Worm (Caenorhabditis elegans): ENCODE measurements around the gene F16B4.7.
A peak's percentile ranks its signal among the peaks of the same experiment; 100 is the strongest.

F16B4.7 gene

DNA sequence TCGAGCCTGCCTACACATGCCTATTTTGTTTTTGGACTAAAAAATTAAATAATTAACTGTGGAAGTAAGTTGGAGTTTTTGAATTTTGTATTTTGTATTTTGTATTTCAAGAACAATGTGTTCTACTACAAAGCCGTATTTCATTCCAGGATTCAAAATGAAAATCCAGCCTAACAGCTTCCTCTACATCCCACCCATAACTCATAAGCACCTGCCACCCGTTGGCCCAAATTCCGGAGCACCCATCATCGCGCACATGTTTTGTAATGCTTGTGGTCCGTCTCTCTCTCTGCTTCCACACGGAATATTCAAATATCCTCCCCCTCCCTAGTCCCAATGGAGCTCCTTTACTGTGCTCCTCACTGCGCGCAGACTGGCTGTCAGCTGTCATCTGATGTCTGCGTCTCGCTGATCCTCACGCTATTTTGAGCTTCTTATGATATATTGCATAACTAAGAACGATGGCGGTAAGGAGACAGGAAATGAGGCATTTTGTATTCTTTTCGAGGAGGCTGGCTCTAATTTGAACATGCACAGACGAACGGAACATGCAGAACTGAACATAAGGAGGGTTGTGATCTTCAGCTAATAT lies 9.9 kb upstream of the F16B4.7 start:
- TF ChIP-seq crh-2 (tag; optimal IDR thresholded peaks at IDR 0.05) (no peak), blmp-1 (tag; optimal IDR thresholded peaks at IDR 0.05; ENCODE audit: insufficient read depth) (no peak), unc-62 (GFP tag; optimal IDR thresholded peaks at IDR 0.05) (no peak), lin-11 (tag; optimal IDR thresholded peaks at IDR 0.05) (no peak), mab-5 (tag; optimal IDR thresholded peaks at IDR 0.05) (peak; percentile 65), ztf-1 (GFP tag; conservative IDR thresholded peaks at IDR 0.05) (no peak)

- TF ChIP-seq unc-62 (GFP tag; optimal IDR thresholded peaks at IDR 0.05) (no peak), sma-3 (GFP tag; optimal IDR thresholded peaks at IDR 0.05) (no peak), nhr-129 (tag; optimal IDR thresholded peaks at IDR 0.05) (no peak), ceh-82 (tag; optimal IDR thresholded peaks at IDR 0.05) (no peak), nhr-11 (tag; optimal IDR thresholded peaks at IDR 0.05) (no peak)
Observed at ce11 chrV:1577092-1577709, 8.3 kb upstream of the F16B4.7 start.

DNA sequence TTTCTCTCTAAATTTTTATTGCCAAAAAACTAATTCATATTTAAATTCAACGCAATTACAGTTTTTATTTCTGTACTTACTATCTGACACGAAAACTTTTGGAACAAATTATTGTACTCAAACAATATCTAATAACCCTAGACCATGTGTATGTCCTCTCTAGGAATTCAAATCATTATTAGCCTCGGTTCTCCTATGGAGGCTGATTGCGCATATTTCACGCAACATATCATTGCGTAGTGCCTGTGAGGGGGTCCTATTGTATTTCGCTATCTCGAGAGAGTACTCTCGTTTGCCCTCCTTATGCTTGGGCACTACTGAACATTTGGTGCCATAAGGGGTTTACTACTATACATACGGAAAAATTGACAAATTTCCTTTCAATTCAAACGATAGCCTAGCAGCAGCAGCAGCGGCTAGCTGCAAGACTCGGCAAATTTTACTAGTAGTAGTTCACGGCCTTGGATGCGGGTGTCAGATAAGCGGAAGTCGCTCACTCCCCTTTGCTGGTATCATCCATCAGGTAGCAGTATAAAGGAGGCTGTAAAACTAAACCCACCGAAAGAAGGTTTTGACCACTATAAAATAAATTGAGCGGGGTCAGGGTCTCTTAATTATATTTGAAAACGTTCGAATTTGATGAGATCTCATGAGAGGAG lies 6.8 kb upstream of the F16B4.7 start:
- TF ChIP-seq nhr-11 (tag; optimal IDR thresholded peaks at IDR 0.05), result no peak
- TF ChIP-seq ceh-16 (tag; optimal IDR thresholded peaks at IDR 0.05), result peak; percentile 53

DNA sequence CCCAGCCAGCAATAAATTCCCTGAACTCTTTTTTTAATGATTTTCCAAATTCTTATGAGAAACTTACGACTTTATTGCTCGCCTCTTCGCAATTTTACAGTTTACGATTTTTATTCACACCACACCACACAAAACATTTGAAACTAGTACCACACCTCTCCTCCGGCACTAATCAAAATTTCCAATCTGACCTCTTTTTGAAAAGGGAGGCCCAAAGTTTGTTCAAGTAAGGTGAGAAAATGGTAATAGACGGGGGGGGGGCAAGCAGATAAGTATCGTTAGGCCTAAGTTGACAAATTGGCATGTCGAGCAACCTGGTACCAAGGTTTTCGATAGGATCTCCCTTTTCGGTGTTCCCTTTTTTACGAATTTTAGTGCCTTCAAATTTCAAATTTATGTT lies 5.7 kb upstream of the F16B4.7 start:
- TF ChIP-seq fos-1 (tag; optimal IDR thresholded peaks at IDR 0.05) (no peak), nhr-12 (tag; optimal IDR thresholded peaks at IDR 0.05) (no peak), sem-4 (tag; optimal IDR thresholded peaks at IDR 0.05) (no peak), egl-27 (tag; optimal IDR thresholded peaks at IDR 0.05) (no peak), ceh-16 (tag; optimal IDR thresholded peaks at IDR 0.05) (peak; percentile 74), skn-1 (tag; optimal IDR thresholded peaks at IDR 0.05) (no peak)

DNA sequence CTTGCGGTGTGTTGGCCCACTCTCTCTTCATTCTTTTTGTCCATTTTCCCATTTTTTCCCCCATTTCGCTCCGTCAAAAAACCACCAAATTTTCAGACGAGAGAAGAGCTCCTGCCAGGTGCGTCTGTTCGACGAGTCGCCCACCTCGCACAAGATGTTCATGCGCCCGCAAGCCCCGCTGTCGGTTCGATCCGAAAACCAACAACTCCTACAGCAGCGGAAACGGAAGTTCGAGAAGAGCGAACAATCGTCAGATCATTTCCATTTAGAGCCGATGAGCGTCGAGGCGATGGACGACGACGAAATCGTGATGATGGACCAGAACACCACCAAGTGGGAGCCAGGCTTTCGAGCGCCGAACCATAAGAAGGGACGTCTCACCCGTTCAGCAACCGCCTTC lies 2.3 kb upstream of the F16B4.7 start:
- TF ChIP-seq alr-1 (tag; optimal IDR thresholded peaks at IDR 0.05) (no peak), fos-1 (tag; optimal IDR thresholded peaks at IDR 0.05) (no peak), crh-2 (tag; optimal IDR thresholded peaks at IDR 0.05) (no peak), ceh-82 (tag; optimal IDR thresholded peaks at IDR 0.05) (no peak), mbf-1 (tag; optimal IDR thresholded peaks at IDR 0.05) (no peak), C34F6.9 (tag; optimal IDR thresholded peaks at IDR 0.05) (no peak), lin-39 (tag; optimal IDR thresholded peaks at IDR 0.05) (no peak), lin-11 (tag; optimal IDR thresholded peaks at IDR 0.05) (no peak), aly-2 (tag; optimal IDR thresholded peaks at IDR 0.05) (no peak), ama-1 (optimal IDR thresholded peaks at IDR 0.05) (no peak), nhr-6 (tag; optimal IDR thresholded peaks at IDR 0.05) (no peak), nhr-10 (tag; optimal IDR thresholded peaks at IDR 0.05) (no peak), blmp-1 (tag; optimal IDR thresholded peaks at IDR 0.05; ENCODE audit: insufficient read depth) (no peak), ZK546.5 (tag; optimal IDR thresholded peaks at IDR 0.05) (no peak), ztf-4 (tag; optimal IDR thresholded peaks at IDR 0.05) (no peak), nhr-23 (tag; optimal IDR thresholded peaks at IDR 0.05) (no peak)

ce11 chrV:1586906-1587305 lies 1.4 kb downstream of the F16B4.7 start, which contains the start of gene F16B4.6:
Gene F16B4.6 (plus strand): TSS chrV:1587206.
- TF ChIP-seq elt-3 (tag; optimal IDR thresholded peaks at IDR 0.05), result no peak
- TF ChIP-seq lin-13 (GFP tag; optimal IDR thresholded peaks at IDR 0.05), result no peak
- no peak for TF ChIP-seq lsy-2 (tag; optimal IDR thresholded peaks at IDR 0.05)
- no peak for TF ChIP-seq mbf-1 (tag; optimal IDR thresholded peaks at IDR 0.05)

DNA sequence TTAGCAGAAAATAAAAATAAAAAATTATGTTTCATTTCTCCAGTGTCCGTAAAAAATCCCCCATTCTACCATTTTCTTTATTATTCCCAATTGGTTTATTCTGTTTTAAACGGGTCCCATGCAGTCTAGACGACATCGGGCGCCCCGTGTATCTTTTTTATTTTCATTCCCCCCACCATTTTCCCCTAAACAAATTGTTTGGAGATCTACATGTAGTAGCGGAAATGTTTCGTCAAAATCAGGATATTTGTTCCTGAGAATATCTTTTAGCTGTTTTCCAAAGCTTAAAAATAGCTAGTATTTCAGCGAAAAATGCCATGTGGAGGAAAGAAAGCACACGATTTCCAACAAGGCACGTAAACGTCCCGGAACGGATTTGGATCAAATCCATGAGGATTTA lies 2.6 kb downstream of the F16B4.7 start, which contains the start of gene F16B4.5:
F16B4.5 (plus strand) TSS at position 301 of the 400 bp plus-strand sequence.
- TF ChIP-seq nhr-6 (tag; optimal IDR thresholded peaks at IDR 0.05), result no peak
- TF ChIP-seq ztf-4 (tag; optimal IDR thresholded peaks at IDR 0.05), result no peak
- TF ChIP-seq nhr-11 (tag; optimal IDR thresholded peaks at IDR 0.05), result no peak
